Worm (Caenorhabditis elegans) whole organism, young adult: Measurements from ENCODE around the gene F46G10.1.

Experiments used
- F23B12.7 ChIP-seq: sonication (generic microtip); optimal IDR thresholded peaks from 2 replicates; lab custom pipeline; 2017; ENCODE audit warnings: missing genetic modification characterization, mild to moderate bottlenecking, missing compliant biosample characterization, antibody characterized with exemption, moderate library complexity; ENCODE audit not compliant: insufficient read depth
- F39B2.1 ChIP-seq: fragments of 200-800 bp; sonication (Bioruptor generic); IDR thresholded peaks from 2 replicates; pipeline ENCODE4 v1.3.6; 2022; ENCODE audit warnings: missing genetic modification reagents, missing genetic modification characterization, missing compliant biosample characterization
- F55B11.4 ChIP-seq: sonication (generic microtip); optimal IDR thresholded peaks from 2 replicates; lab custom pipeline; 2016; ENCODE audit warnings: missing compliant biosample characterization, missing genetic modification characterization, borderline replicate concordance; ENCODE audit not compliant: insufficient read depth
- F57A8.1 ChIP-seq: fragments of 200-800 bp; sonication (Bioruptor generic); optimal IDR thresholded peaks from 2 replicates; lab custom pipeline; 2018; ENCODE audit warnings: mild to moderate bottlenecking, missing genetic modification characterization, moderate library complexity, missing compliant biosample characterization
- K12H6.12 ChIP-seq: fragments of 200-800 bp; sonication (Bioruptor generic); optimal IDR thresholded peaks from 2 replicates; lab custom pipeline; 2018; ENCODE audit warnings: mild to moderate bottlenecking, missing genetic modification characterization, missing compliant biosample characterization
- Y67H2A.10 ChIP-seq: fragments of 200-800 bp; sonication (Bioruptor generic); conservative IDR thresholded peaks from 2 replicates; pipeline ENCODE4 v1.3.6; 2022; ENCODE audit warnings: missing genetic modification reagents, missing genetic modification characterization, missing compliant biosample characterization
- Y79H2A.3 ChIP-seq: fragments of 200-800 bp; sonication (Bioruptor generic); conservative IDR thresholded peaks from 2 replicates; pipeline ENCODE4 v1.3.6; 2022; ENCODE audit warnings: missing genetic modification reagents, missing genetic modification characterization, missing compliant biosample characterization
- aptf-3 ChIP-seq: fragments of 200-800 bp; sonication (Bioruptor generic); IDR thresholded peaks from 2 replicates; pipeline ENCODE4 v1.3.6; 2022; ENCODE audit warnings: missing genetic modification characterization, missing compliant biosample characterization
- athp-1 ChIP-seq: sonication (generic microtip); optimal IDR thresholded peaks from 2 replicates; lab custom pipeline; 2017; ENCODE audit warnings: mild to moderate bottlenecking, missing genetic modification characterization, missing compliant biosample characterization
- attf-3 ChIP-seq: fragments of 200-800 bp; sonication (Bioruptor generic); conservative IDR thresholded peaks from 2 replicates; pipeline ENCODE4 v1.3.6; 2022; ENCODE audit warnings: missing genetic modification reagents, missing genetic modification characterization, missing compliant biosample characterization
- cebp-1 ChIP-seq, 2 experiments: fragments of 200-800 bp in 1 of 2; sonication (Bioruptor generic) in 1 of 2; sonication (generic microtip) in 1 of 2; IDR thresholded peaks in 1 of 2; optimal IDR thresholded peaks in 1 of 2; 2 replicates each; pipeline versions ENCODE4 v1.3.6 to Lab custom; 2017 to 2022; ENCODE audit warnings: missing compliant biosample characterization in 2 of 2, missing genetic modification characterization in 2 of 2, mild to moderate bottlenecking in 1 of 2, missing genetic modification reagents in 1 of 2, moderate library complexity in 1 of 2
- ceh-40 ChIP-seq: fragments of 200-800 bp; sonication (Bioruptor generic); IDR thresholded peaks from 2 replicates; pipeline ENCODE4 v1.3.6; 2022; ENCODE audit warnings: missing genetic modification characterization, missing compliant biosample characterization
- ceh-58 ChIP-seq: fragments of 200-800 bp; sonication (Bioruptor generic); IDR thresholded peaks from 2 replicates; pipeline ENCODE4 v1.3.6; 2022; ENCODE audit warnings: missing genetic modification characterization, missing compliant biosample characterization
- dpl-1 ChIP-seq: fragments of 150-350 bp; optimal IDR thresholded peaks from 2 replicates; lab custom pipeline; 2014; ENCODE audit warnings: missing biosample characterization, missing genetic modification reagents, missing genetic modification characterization
- fkh-3 ChIP-seq: sonication (generic microtip); optimal IDR thresholded peaks from 2 replicates; lab custom pipeline; 2016; ENCODE audit warnings: mild to moderate bottlenecking, missing genetic modification characterization, missing compliant biosample characterization
- gei-17 ChIP-seq: fragments of 200-800 bp; sonication (Bioruptor generic); optimal IDR thresholded peaks from 2 replicates; lab custom pipeline; 2018; ENCODE audit warnings: mild to moderate bottlenecking, missing genetic modification characterization, missing compliant biosample characterization
- hlh-12 ChIP-seq: sonication (generic microtip); optimal IDR thresholded peaks from 2 replicates; lab custom pipeline; 2016; ENCODE audit warnings: missing genetic modification characterization, missing compliant biosample characterization
- lag-1 ChIP-seq: fragments of 200-800 bp; sonication (Bioruptor generic); IDR thresholded peaks from 2 replicates; pipeline ENCODE4 v1.3.6; 2022; ENCODE audit warnings: missing genetic modification reagents, missing genetic modification characterization, missing compliant biosample characterization
- let-526 ChIP-seq: fragments of 200-800 bp; sonication (Bioruptor generic); IDR thresholded peaks from 2 replicates; pipeline ENCODE4 v1.3.6; 2022; ENCODE audit warnings: missing genetic modification reagents, missing genetic modification characterization, missing compliant biosample characterization
- lin-26 ChIP-seq: fragments of 200-800 bp; sonication (Bioruptor generic); IDR thresholded peaks from 2 replicates; pipeline ENCODE4 v1.3.6; 2022; ENCODE audit warnings: missing genetic modification reagents, missing genetic modification characterization, missing compliant biosample characterization
- lin-54 ChIP-seq: fragments of 200-800 bp; sonication (Bioruptor generic); optimal IDR thresholded peaks from 2 replicates; lab custom pipeline; 2018; ENCODE audit warnings: mild to moderate bottlenecking, missing genetic modification characterization, missing compliant biosample characterization
- madf-6 ChIP-seq: fragments of 200-800 bp; sonication (Bioruptor generic); IDR thresholded peaks from 2 replicates; pipeline ENCODE4 v1.3.6; 2022; ENCODE audit warnings: missing genetic modification reagents, missing genetic modification characterization, missing compliant biosample characterization
- madf-8 ChIP-seq: fragments of 200-800 bp; sonication (Bioruptor generic); conservative IDR thresholded peaks from 2 replicates; pipeline ENCODE4 v1.3.6; 2022; ENCODE audit warnings: missing genetic modification reagents, missing genetic modification characterization, missing compliant biosample characterization
- mcd-1 ChIP-seq: fragments of 200-800 bp; sonication (Bioruptor generic); IDR thresholded peaks from 2 replicates; pipeline ENCODE4 v1.3.6; 2022; ENCODE audit warnings: missing genetic modification reagents, missing genetic modification characterization, missing compliant biosample characterization
- nhr-27 ChIP-seq: fragments of 200-800 bp; sonication (Bioruptor generic); optimal IDR thresholded peaks from 2 replicates; lab custom pipeline; 2018; ENCODE audit warnings: mild to moderate bottlenecking, missing genetic modification characterization, moderate library complexity, missing compliant biosample characterization
- nhr-80 ChIP-seq: sonication (generic microtip); optimal IDR thresholded peaks from 2 replicates; lab custom pipeline; 2016; ENCODE audit warnings: missing genetic modification characterization, missing compliant biosample characterization
- nhr-90 ChIP-seq: sonication (generic microtip); optimal IDR thresholded peaks from 2 replicates; lab custom pipeline; 2016; ENCODE audit warnings: missing genotype, mild to moderate bottlenecking, missing genetic modification characterization, missing compliant biosample characterization
- pbrm-1 ChIP-seq: fragments of 200-800 bp; sonication (Bioruptor generic); IDR thresholded peaks from 2 replicates; pipeline ENCODE4 v1.3.6; 2022; ENCODE audit warnings: missing genetic modification reagents, missing genetic modification characterization, missing compliant biosample characterization
- pha-4 ChIP-seq: fragments of 150-350 bp; sonication (generic microtip); optimal IDR thresholded peaks from 2 replicates; lab custom pipeline; 2014; ENCODE audit warnings: missing biosample characterization, missing genetic modification reagents, missing genetic modification characterization
- rcor-1 ChIP-seq: fragments of 200-800 bp; sonication (Bioruptor generic); IDR thresholded peaks from 2 replicates; pipeline ENCODE4 v1.3.6; 2022; ENCODE audit warnings: missing genetic modification reagents, missing genetic modification characterization, missing compliant biosample characterization
- rpc-1 ChIP-seq, 2 experiments: fragments of 150-350 bp in 1 of 2; sonication (generic microtip) in 1 of 2; optimal IDR thresholded peaks; 2 replicates each; lab custom pipeline; 2014 to 2018; ENCODE audit warnings: missing biosample characterization in 1 of 2, missing genetic modification characterization in 1 of 2, missing genetic modification reagents in 1 of 2, missing genotype in 1 of 2
- sdz-38 ChIP-seq: sonication (generic microtip); optimal IDR thresholded peaks from 2 replicates; lab custom pipeline; 2016; ENCODE audit warnings: missing genotype, missing genetic modification characterization, missing compliant biosample characterization
- sea-2 ChIP-seq: fragments of 200-800 bp; sonication (Bioruptor generic); IDR thresholded peaks from 2 replicates; pipeline ENCODE4 v1.3.6; 2022; ENCODE audit warnings: missing genetic modification characterization, missing compliant biosample characterization
- snpc-3.4 ChIP-seq: sonication (generic microtip); optimal IDR thresholded peaks from 2 replicates; lab custom pipeline; 2017; ENCODE audit warnings: missing genetic modification characterization, mild to moderate bottlenecking, missing compliant biosample characterization, antibody characterized with exemption, moderate library complexity, missing genotype, missing genetic modification reagents
- snpc-4 ChIP-seq, 5 experiments: fragments of 150-350 bp in 1 of 5; sonication (generic microtip) in 4 of 5; optimal IDR thresholded peaks; 2 replicates each; lab custom pipeline; 2014 to 2018; ENCODE audit warnings: missing genetic modification characterization in 5 of 5, missing biosample characterization in 3 of 5, antibody characterized with exemption in 2 of 5, mild to moderate bottlenecking in 2 of 5, missing compliant biosample characterization in 2 of 5, missing genotype in 2 of 5, moderate library complexity in 2 of 5, missing genetic modification reagents in 1 of 5
- somi-1 ChIP-seq: fragments of 200-800 bp; sonication (Bioruptor generic); optimal IDR thresholded peaks from 2 replicates; lab custom pipeline; 2018; ENCODE audit warnings: mild to moderate bottlenecking, missing genetic modification characterization, missing compliant biosample characterization
- tbp1 ChIP-seq: fragments of 200-800 bp; sonication (Bioruptor generic); optimal IDR thresholded peaks from 2 replicates; lab custom pipeline; 2018; ENCODE audit warnings: mild to moderate bottlenecking, missing genetic modification characterization, missing compliant biosample characterization
- xnd-1 ChIP-seq: sonication (generic microtip); optimal IDR thresholded peaks from 2 replicates; lab custom pipeline; 2016; ENCODE audit warnings: missing genotype, missing genetic modification reagents, missing genetic modification characterization, missing compliant biosample characterization
- ztf-22 ChIP-seq: fragments of 200-800 bp; sonication (Bioruptor generic); optimal IDR thresholded peaks from 2 replicates; lab custom pipeline; 2018; ENCODE audit warnings: mild to moderate bottlenecking, missing genetic modification characterization, moderate library complexity, missing compliant biosample characterization
- ztf-28 ChIP-seq: fragments of 200-800 bp; sonication (Bioruptor generic); IDR thresholded peaks from 2 replicates; pipeline ENCODE4 v1.3.6; 2022; ENCODE audit warnings: missing genetic modification reagents, missing genetic modification characterization, missing compliant biosample characterization
- ztf-3 ChIP-seq: fragments of 200-800 bp; sonication (Bioruptor generic); optimal IDR thresholded peaks from 2 replicates; lab custom pipeline; 2018; ENCODE audit warnings: mild to moderate bottlenecking, missing genetic modification characterization, missing compliant biosample characterization

F46G10.1 gene

DNA sequence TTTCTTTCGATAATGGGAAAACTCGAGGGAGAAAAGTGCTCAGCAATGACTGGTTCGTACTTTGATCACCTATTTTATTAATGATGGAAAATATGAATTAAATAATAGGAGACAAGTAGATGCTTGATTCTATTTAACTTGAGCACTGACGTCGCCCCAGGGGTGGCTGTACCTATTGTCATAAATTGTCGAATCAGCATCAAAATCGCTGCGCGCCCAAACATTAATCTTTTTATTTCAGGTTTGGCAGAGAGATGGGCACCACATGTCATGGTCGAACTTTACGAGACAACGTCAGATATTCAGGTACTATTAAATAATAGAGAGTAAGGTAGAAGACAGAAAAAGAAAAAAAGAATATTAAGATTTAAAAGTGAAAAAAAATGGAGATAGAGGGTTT, 12.8 kb upstream of the F46G10.1 start:
- TF ChIP-seq attf-3 (GFP tag; lab: Robert Waterston, UW) (no peak), xnd-1 (tag; lab: Kevin White, UChicago) (no peak), lin-26 (GFP tag; lab: Robert Waterston, UW) (no peak), madf-6 (GFP tag; lab: Robert Waterston, UW) (no peak), lag-1 (GFP tag; lab: Robert Waterston, UW) (no peak), rcor-1 (GFP tag; lab: Robert Waterston, UW) (no peak), somi-1 (GFP tag; lab: Kevin White, UChicago) (no peak), ztf-28 (no peak)

DNA sequence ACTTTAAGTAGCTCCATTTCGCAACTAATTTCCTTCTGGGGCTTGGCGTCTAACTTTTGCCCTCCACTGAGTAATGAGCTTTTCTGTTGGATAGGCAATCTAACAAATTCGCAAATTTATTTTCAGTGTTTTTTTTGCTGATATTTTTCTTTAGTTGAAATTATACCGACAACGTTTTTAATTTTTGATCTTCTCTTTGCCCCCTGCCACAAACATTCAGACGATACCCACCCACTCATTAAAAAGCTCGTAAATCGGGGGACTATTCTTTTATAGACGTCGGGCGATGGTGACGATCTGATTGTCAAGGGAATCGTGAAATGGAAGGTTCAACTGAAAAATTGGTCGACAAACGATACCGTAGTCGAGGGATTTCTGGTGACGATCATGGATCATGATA, 12.1 kb upstream of the F46G10.1 start:
- no peak for TF ChIP-seq rcor-1 (GFP tag; lab: Robert Waterston, UW)
- TF ChIP-seq nhr-90 (tag; lab: Kevin White, UChicago) = no peak
- no peak for TF ChIP-seq F57A8.1 (GFP tag; lab: Kevin White, UChicago)
- TF ChIP-seq aptf-3 (GFP tag; lab: Robert Waterston, UW) = no peak
- no peak for TF ChIP-seq pha-4 (tag; lab: Kevin White, UChicago)
- no peak for TF ChIP-seq snpc-3.4 (tag; lab: Kevin White, UChicago)
- no peak for TF ChIP-seq athp-1
- no peak for TF ChIP-seq F23B12.7 (tag; lab: Kevin White, UChicago)
- no peak for TF ChIP-seq fkh-3 (tag; lab: Kevin White, UChicago)
- no peak for TF ChIP-seq rpc-1 (optimal IDR thresholded peaks at IDR 0.05; lab: Kevin White, UChicago)
- no peak for TF ChIP-seq rpc-1 (tag; optimal IDR thresholded peaks at IDR 0.05; lab: Kevin White, UChicago)
- TF ChIP-seq tbp1 (GFP tag; lab: Kevin White, UChicago) = no peak
- TF ChIP-seq ztf-3 (GFP tag; lab: Kevin White, UChicago) = no peak
- TF ChIP-seq lin-26 (GFP tag; lab: Robert Waterston, UW) = no peak
- no peak for TF ChIP-seq dpl-1 (GFP tag; lab: Kevin White, UChicago)
- TF ChIP-seq Y79H2A.3 = no peak
- TF ChIP-seq K12H6.12 (tag; lab: Kevin White, UChicago) = no peak
- no peak for TF ChIP-seq gei-17 (GFP tag; lab: Kevin White, UChicago)
- no peak for TF ChIP-seq Y67H2A.10 (GFP tag; lab: Robert Waterston, UW)
- TF ChIP-seq madf-8 = no peak
- TF ChIP-seq, all 124 proteins: peak for 0

DNA sequence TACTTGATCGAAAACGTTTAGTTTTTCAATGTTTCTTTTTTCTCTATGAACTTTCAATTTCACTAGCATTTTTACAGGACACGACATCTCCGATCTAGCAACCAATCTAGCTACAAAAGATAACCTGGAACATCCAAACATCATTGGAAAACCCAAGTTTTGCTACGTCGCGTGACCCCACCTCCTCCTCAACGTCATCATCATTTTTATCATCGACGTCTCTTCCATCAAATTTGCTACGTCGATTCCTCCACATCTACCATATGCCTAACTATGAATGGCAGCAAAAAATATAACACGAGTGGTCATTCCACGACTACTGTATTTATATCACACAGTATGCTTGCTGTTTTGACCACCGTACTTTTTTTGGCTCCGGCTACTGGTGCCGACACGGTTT, 11.3 kb upstream of the F46G10.1 start, which contains the start of gene F46G10.2:
Gene F46G10.2, plus strand, starts transcription at position 78 of the 400 bp plus-strand sequence.
- TF ChIP-seq lin-26 (GFP tag; lab: Robert Waterston, UW) (no peak), dpl-1 (GFP tag; lab: Kevin White, UChicago) (no peak), let-526 (GFP tag; lab: Robert Waterston, UW) (no peak), F57A8.1 (GFP tag; lab: Kevin White, UChicago) (no peak), tbp1 (GFP tag; lab: Kevin White, UChicago) (no peak), pbrm-1 (GFP tag; lab: Robert Waterston, UW) (no peak), snpc-4 (GFP tag; optimal IDR thresholded peaks at IDR 0.05; lab: Kevin White, UChicago) (no peak), snpc-4 (tag; optimal IDR thresholded peaks at IDR 0.05; lab: Kevin White, UChicago) (no peak), somi-1 (GFP tag; lab: Kevin White, UChicago) (no peak), lin-54 (GFP tag; lab: Kevin White, UChicago) (no peak), nhr-27 (tag; lab: Kevin White, UChicago) (no peak)

DNA sequence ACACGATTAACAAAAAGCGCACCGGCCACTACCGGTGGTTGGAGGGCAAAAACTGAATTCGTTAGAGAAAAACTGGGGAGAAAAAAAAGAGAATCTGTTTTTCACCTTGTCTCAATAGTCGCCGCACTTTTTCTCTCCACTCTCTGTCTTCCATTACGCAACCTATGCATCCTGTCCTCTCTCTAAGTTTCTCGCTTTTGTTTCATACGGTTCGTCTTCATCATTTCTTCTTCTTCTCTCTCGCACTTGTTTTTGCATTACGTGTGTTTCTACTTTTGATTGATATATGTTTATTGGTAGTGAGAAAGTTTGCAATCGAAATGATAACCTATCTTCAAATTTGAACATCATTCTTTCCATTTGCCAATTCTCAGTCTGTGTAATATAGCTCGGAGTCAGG, 9.0 kb upstream of the F46G10.1 start:
- TF ChIP-seq Y79H2A.3 = no peak
- TF ChIP-seq F39B2.1 = no peak
- TF ChIP-seq sea-2 (GFP tag; lab: Robert Waterston, UW) = no peak
- TF ChIP-seq sdz-38 = no peak
- TF ChIP-seq rpc-1 (optimal IDR thresholded peaks at IDR 0.05; lab: Kevin White, UChicago) = no peak
- TF ChIP-seq rpc-1 (tag; optimal IDR thresholded peaks at IDR 0.05; lab: Kevin White, UChicago) = no peak
- TF ChIP-seq lag-1 (GFP tag; lab: Robert Waterston, UW) = no peak
- TF ChIP-seq ceh-40 (GFP tag; lab: Robert Waterston, UW) = no peak
- TF ChIP-seq Y67H2A.10 (GFP tag; lab: Robert Waterston, UW) = no peak
- TF ChIP-seq ztf-22 (GFP tag; lab: Kevin White, UChicago) = no peak
- no peak for TF ChIP-seq ceh-58 (GFP tag; lab: Robert Waterston, UW)
- peak; percentile 70 for TF ChIP-seq nhr-80
- no peak for TF ChIP-seq madf-6 (GFP tag; lab: Robert Waterston, UW)
- no peak for TF ChIP-seq mcd-1 (GFP tag; lab: Robert Waterston, UW)
- no peak for TF ChIP-seq hlh-12 (tag; lab: Kevin White, UChicago)
- TF ChIP-seq F55B11.4 (tag; lab: Kevin White, UChicago) = no peak
- no peak for TF ChIP-seq cebp-1 (GFP tag; IDR thresholded peaks at IDR 0.05; lab: Robert Waterston, UW)
- peak; percentile 12 for TF ChIP-seq cebp-1 (tag; optimal IDR thresholded peaks at IDR 0.05; lab: Kevin White, UChicago)
